Worm (Caenorhabditis elegans): ENCODE results near the gene F58G6.3.

DNA sequence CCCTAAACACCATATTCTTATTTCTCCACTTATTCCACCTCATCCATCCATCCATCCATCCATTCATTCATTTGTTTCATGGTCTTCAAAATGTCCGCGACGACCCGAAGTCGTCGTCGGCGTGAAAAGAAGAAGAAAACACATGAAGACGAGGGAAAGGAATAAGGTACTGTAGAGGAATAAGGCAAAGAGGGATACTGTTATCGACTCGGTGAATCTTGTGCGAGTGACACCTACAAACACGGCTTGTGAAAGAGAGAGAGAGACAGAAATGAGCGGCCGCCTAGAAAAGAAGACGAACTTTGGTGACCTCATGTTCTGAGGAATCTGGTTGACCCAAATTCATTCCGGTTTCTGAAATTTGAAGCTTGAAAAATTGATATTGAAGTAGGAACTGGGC, 44.2 kb upstream of the F58G6.3 start:
- TF ChIP-seq F13C5.2 (tag; optimal IDR thresholded peaks at IDR 0.05) (no peak), ama-1 (optimal IDR thresholded peaks at IDR 0.05) (no peak), hnd-1 (tag; optimal IDR thresholded peaks at IDR 0.05) (no peak), scrt-1 (GFP tag; IDR thresholded peaks at IDR 0.05) (no peak), sea-1 (GFP tag; conservative IDR thresholded peaks at IDR 0.05) (no peak)

All from whole organism, early embryonic.